Worm (Caenorhabditis elegans): ENCODE results near the gene rpl-36.

- TF ChIP-seq ztf-18 (tag; optimal IDR thresholded peaks at IDR 0.05) (no peak), sdz-38 (tag; optimal IDR thresholded peaks at IDR 0.05) (no peak), sea-2 (GFP tag; IDR thresholded peaks at IDR 0.05) (no peak), snpc-3.4 (tag; optimal IDR thresholded peaks at IDR 0.05) (no peak), ama-1 (optimal IDR thresholded peaks at IDR 0.05) (no peak), ama-1 (GFP tag; optimal IDR thresholded peaks at IDR 0.05) (no peak), nhr-90 (tag; optimal IDR thresholded peaks at IDR 0.05) (no peak), let-526 (GFP tag; IDR thresholded peaks at IDR 0.05) (no peak), cebp-1 (GFP tag; IDR thresholded peaks at IDR 0.05) (no peak), cebp-1 (tag; optimal IDR thresholded peaks at IDR 0.05) (no peak), egrh-3 (GFP tag; IDR thresholded peaks at IDR 0.05) (no peak), F23B12.7 (tag; optimal IDR thresholded peaks at IDR 0.05; ENCODE audit: insufficient read depth) (no peak), D2030.7 (GFP tag; IDR thresholded peaks at IDR 0.05) (no peak), pha-4 (tag; optimal IDR thresholded peaks at IDR 0.05) (no peak)
Measured at ce11 chrIII:7161055-7161454, 19.0 kb upstream of the rpl-36 start, which contains the start of gene rnp-7.
